Fruit fly (Drosophila melanogaster): ENCODE measurements around the gene CG43145.

Gene CG43145

DNA sequence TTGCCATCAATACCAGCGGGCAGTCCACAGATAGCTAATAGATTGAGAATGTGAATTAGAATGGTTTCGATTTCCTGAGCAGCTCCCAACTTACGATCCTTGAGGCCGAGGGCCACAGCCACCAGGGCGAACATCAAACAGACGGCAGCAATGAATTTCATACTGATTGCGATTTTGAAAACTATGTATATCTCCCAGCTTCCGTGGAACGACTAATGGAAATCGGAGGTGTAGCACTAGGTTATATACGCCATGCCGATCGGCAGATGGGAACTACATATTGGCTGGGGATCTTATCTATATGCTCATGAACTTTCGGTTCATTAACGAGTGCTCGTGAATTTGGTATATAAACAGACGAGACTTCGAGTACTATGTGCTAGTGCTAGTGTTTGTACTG, 5.2 kb upstream of the CG43145 start, which contains the start of gene IM33:
Gene IM33, minus strand, starts transcription at position 221 of the 400 bp plus-strand sequence.
- TF ChIP-seq cic (GFP tag; optimal IDR thresholded peaks at IDR 0.05) = peak; percentile 27
- TF ChIP-seq kay (GFP tag; ENCODE audit: borderline replicate concordance) = no peak

DNA sequence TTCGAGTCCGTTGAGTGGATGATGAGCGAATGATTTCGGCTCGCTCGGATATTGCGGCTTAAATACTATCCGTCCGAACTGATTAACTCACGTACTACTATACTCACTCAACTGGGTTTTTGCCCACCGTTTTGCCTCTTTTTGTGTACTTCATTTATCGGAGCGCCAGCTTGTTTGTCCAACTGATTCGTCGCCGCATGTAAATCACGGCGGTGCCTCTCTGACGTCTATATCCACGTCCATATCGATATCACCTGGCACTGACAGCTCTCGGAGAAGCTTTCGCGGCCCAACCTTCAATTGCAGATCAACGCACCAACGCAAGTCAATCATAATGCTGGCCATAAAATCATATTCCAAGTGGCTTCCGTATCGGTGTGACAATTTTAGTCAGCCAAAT, 3.9 kb upstream of the CG43145 start, which contains the start of gene CG3604:
Gene CG3604, minus strand, starts transcription at position 101 of the 400 bp plus-strand sequence.
- no peak for TF ChIP-seq Clk (GFP tag; optimal IDR thresholded peaks at IDR 0.05)
- no peak for TF ChIP-seq Mnt (GFP tag; optimal IDR thresholded peaks at IDR 0.05)

DNA sequence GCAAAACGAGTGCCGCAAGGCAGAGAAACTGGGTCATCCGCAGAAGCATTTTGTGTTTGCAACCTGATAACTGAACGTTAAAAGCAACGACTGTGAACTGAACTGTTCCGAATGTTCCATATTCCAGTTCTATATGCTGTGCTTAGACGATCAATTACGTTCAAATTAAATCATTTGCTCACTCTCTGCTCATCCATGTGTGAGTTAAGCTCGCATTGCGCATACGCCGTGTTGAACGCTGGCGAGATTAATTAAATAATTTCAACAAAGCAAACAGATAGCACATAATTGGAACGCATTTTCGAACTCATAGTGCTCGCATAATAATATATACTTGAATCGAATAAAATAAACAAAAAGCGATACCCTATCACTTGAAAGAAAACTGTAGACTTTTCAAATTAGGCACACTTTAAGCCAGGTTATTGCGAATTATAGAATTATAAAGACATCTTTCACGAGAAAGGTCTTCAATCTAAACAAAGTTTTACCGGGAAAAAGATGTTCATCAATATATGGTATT, 2.6 kb upstream of the CG43145 start, which contains the start of the genes CG10031 and CG42464:
Gene CG10031, minus strand, starts transcription at position 101 of the 523 bp plus-strand sequence.
Gene CG42464, plus strand, starts transcription at position 473 of the 523 bp plus-strand sequence.
- TF ChIP-seq Mnt (GFP tag; optimal IDR thresholded peaks at IDR 0.05) = no peak
- peak; percentile 84 for TF ChIP-seq kay (GFP tag; ENCODE audit: borderline replicate concordance)
- no peak for TF ChIP-seq CG5204 (GFP tag; optimal IDR thresholded peaks at IDR 0.05)

- TF ChIP-seq bab1 (GFP tag; optimal IDR thresholded peaks at IDR 0.05) (no peak), Crg-1 (GFP tag; optimal IDR thresholded peaks at IDR 0.05) (no peak), CG1620 (GFP tag; optimal IDR thresholded peaks at IDR 0.05) (no peak), toe (GFP tag; optimal IDR thresholded peaks at IDR 0.05) (no peak), CG7045 (GFP tag; optimal IDR thresholded peaks at IDR 0.05) (no peak), pad (GFP tag; optimal IDR thresholded peaks at IDR 0.05) (no peak), CG14711 (tag; optimal IDR thresholded peaks at IDR 0.05) (no peak), CG33017 (tag; optimal IDR thresholded peaks at IDR 0.05) (no peak), Clk (GFP tag; optimal IDR thresholded peaks at IDR 0.05) (no peak), Mnt (GFP tag; optimal IDR thresholded peaks at IDR 0.05) (no peak), cic (GFP tag; optimal IDR thresholded peaks at IDR 0.05) (no peak), tj (GFP tag; optimal IDR thresholded peaks at IDR 0.05) (no peak), CG5204 (GFP tag; optimal IDR thresholded peaks at IDR 0.05) (no peak), Hr96 (GFP tag; optimal IDR thresholded peaks at IDR 0.05) (no peak), CG11617 (GFP tag; optimal IDR thresholded peaks at IDR 0.05) (no peak), cnc (optimal IDR thresholded peaks at IDR 0.05) (no peak), CG7101 (tag; optimal IDR thresholded peaks at IDR 0.05) (no peak), CG12768 (GFP tag; optimal IDR thresholded peaks at IDR 0.05) (no peak), ovo (GFP tag; optimal IDR thresholded peaks at IDR 0.05) (no peak)
Measured at dm6 chr2L:3699895-3700294, 1.7 kb upstream of the CG43145 start, which contains the start of gene CG42465. Gene CG42465, plus strand, starts transcription at chr2L:3700195.

DNA sequence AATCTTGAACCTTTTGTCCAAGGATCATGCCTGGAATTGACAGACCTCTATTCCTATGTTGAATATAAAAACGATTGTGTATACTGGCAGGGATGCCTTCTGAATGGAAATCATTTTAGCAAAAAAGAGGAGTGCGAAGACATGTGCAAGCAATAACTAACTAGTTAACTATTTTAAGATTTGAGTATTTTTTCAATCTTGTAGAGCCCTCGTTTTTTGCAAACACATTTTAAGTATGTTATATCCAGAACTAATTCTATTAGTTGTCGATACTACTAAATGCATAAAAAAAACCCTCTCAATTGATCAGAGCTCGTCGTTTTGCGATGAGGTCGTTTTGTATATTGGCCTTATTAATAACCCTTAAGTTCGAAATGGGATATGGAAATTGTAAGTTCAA, 1.3 kb upstream of the CG43145 start, which contains the start of gene Sfp24C1:
Gene Sfp24C1, plus strand, starts transcription at position 301 of the 400 bp plus-strand sequence.
- TF ChIP-seq CG7101 (tag; optimal IDR thresholded peaks at IDR 0.05) = no peak

dm6 chr2L:3700990-3701389, 636 bp upstream of the CG43145 start, which contains the start of gene CG42467:
Gene CG42467, plus strand, starts transcription at chr2L:3701290.
- TF ChIP-seq pad (GFP tag; optimal IDR thresholded peaks at IDR 0.05) = no peak
- no peak for TF ChIP-seq CG33017 (tag; optimal IDR thresholded peaks at IDR 0.05)
- TF ChIP-seq cic (GFP tag; optimal IDR thresholded peaks at IDR 0.05) = no peak
- TF ChIP-seq CG7101 (tag; optimal IDR thresholded peaks at IDR 0.05) = no peak

- TF ChIP-seq CG14711 (tag; optimal IDR thresholded peaks at IDR 0.05) (peak; percentile 64), CG12768 (GFP tag; optimal IDR thresholded peaks at IDR 0.05) (peak; percentile 64), CG33017 (tag; optimal IDR thresholded peaks at IDR 0.05) (peak; percentile 79), CG7101 (tag; optimal IDR thresholded peaks at IDR 0.05) (peak; percentile 45), Hr96 (GFP tag; optimal IDR thresholded peaks at IDR 0.05) (peak; percentile 54), tj (GFP tag; optimal IDR thresholded peaks at IDR 0.05) (peak; percentile 13), CG1620 (GFP tag; optimal IDR thresholded peaks at IDR 0.05) (peak; percentile 7), kay (GFP tag; ENCODE audit: borderline replicate concordance) (peak; percentile 77), Crg-1 (GFP tag; optimal IDR thresholded peaks at IDR 0.05) (no peak), CG5204 (GFP tag; optimal IDR thresholded peaks at IDR 0.05) (peak; percentile 69), pad (GFP tag; optimal IDR thresholded peaks at IDR 0.05) (peak; percentile 22), Mnt (GFP tag; optimal IDR thresholded peaks at IDR 0.05) (no peak), ovo (GFP tag; optimal IDR thresholded peaks at IDR 0.05) (no peak), toe (GFP tag; optimal IDR thresholded peaks at IDR 0.05) (peak; percentile 57), CG7045 (GFP tag; optimal IDR thresholded peaks at IDR 0.05) (peak; percentile 44)
Measured at dm6 chr2L:3703260-3703659, 1.6 kb downstream of the CG43145 start, which contains the start of gene CG2816. Gene CG2816, plus strand, starts transcription at chr2L:3703659.

DNA sequence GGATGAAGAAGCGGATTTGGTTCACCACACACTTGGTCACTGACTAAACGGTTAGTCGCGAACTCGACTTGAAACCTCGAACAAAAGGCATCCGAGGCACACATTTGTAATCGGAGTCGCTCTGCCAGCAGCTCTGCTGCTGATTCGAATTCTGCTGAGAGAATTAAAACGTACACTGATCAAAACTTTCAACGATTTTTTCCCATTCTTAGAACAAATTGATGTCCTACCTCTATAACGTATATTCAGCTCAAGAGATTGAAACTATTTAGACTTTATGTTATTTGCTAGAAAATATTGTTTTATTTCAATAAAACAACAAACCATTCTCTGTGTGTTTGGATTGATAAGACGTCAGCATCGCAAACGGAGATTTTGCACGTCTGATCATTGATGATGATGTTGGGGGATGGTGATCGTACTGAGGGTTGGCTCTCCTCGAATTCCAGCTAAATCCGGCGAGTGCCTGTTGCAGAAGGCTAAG, 3.9 kb downstream of the CG43145 start, which contains the start of gene CG31778:
Gene CG31778, minus strand, starts transcription at position 51 of the 484 bp plus-strand sequence.
- TF ChIP-seq Hr96 (GFP tag; optimal IDR thresholded peaks at IDR 0.05) (no peak), kay (GFP tag; ENCODE audit: borderline replicate concordance) (no peak), CG11617 (GFP tag; optimal IDR thresholded peaks at IDR 0.05) (peak; percentile 24), CG7045 (GFP tag; optimal IDR thresholded peaks at IDR 0.05) (peak; percentile 6), CG14711 (tag; optimal IDR thresholded peaks at IDR 0.05) (peak; percentile 69), pad (GFP tag; optimal IDR thresholded peaks at IDR 0.05) (peak; percentile 13), cnc (optimal IDR thresholded peaks at IDR 0.05) (no peak), Mnt (GFP tag; optimal IDR thresholded peaks at IDR 0.05) (peak; percentile 30), CG1620 (GFP tag; optimal IDR thresholded peaks at IDR 0.05) (no peak), CG12768 (GFP tag; optimal IDR thresholded peaks at IDR 0.05) (peak; percentile 42), toe (GFP tag; optimal IDR thresholded peaks at IDR 0.05) (no peak), ovo (GFP tag; optimal IDR thresholded peaks at IDR 0.05) (no peak), cic (GFP tag; optimal IDR thresholded peaks at IDR 0.05) (no peak), CG33017 (tag; optimal IDR thresholded peaks at IDR 0.05) (peak; percentile 83), bab1 (GFP tag; optimal IDR thresholded peaks at IDR 0.05) (no peak), tj (GFP tag; optimal IDR thresholded peaks at IDR 0.05) (peak; percentile 36), CG5204 (GFP tag; optimal IDR thresholded peaks at IDR 0.05) (peak; percentile 50), Crg-1 (GFP tag; optimal IDR thresholded peaks at IDR 0.05) (no peak), Clk (GFP tag; optimal IDR thresholded peaks at IDR 0.05) (no peak), CG7101 (tag; optimal IDR thresholded peaks at IDR 0.05) (peak; percentile 73)

All from whole organism, adult.